Fruit fly (Drosophila melanogaster) whole organism: ENCODE data around the gene lost.

Experiments
- Dll ChIP-seq: fragments of >200 bp; optimal IDR thresholded peaks from 2 replicates; lab custom pipeline; 2017
- usp ChIP-seq: fragments of >200 bp; optimal IDR thresholded peaks from 2 replicates; lab custom pipeline; 2017; ENCODE audit warnings: missing biosample characterization, missing genetic modification characterization, mixed read lengths

dm6 chr3R:4407325-4407724 is 4.4 kb downstream of the lost start:
- no peak for TF ChIP-seq usp (GFP tag; lab: Kevin White, UChicago)
- TF ChIP-seq Dll (lab: Kevin White, UChicago), result no peak
